Worm (Caenorhabditis elegans): ENCODE measurements around the gene fem-2.

Gene fem-2

ce11 chrIII:634618-635017, at the start of gene fem-2:
TSS of gene fem-2 (minus strand) at chrIII:634626.
- peak; percentile 42 to 44 for TF ChIP-seq lsy-2 (tag; optimal IDR thresholded peaks at IDR 0.05)
- no peak for TF ChIP-seq unc-39 (tag; optimal IDR thresholded peaks at IDR 0.05)
- TF ChIP-seq sem-4 (tag; optimal IDR thresholded peaks at IDR 0.05), result no peak
- peak; percentile 18 for TF ChIP-seq crh-2 (tag; optimal IDR thresholded peaks at IDR 0.05)
- TF ChIP-seq nhr-25 (tag; optimal IDR thresholded peaks at IDR 0.05), result peak; percentile 13
- peak; percentile 41 for TF ChIP-seq unc-55 (GFP tag; optimal IDR thresholded peaks at IDR 0.05)
- TF ChIP-seq C34F6.9 (tag; optimal IDR thresholded peaks at IDR 0.05), result peak; percentile 70
- peak; percentile 33 for TF ChIP-seq gmeb-1 (tag; optimal IDR thresholded peaks at IDR 0.05)

- TF ChIP-seq sma-9 (GFP tag; optimal IDR thresholded peaks at IDR 0.05), result no peak
- TF ChIP-seq sma-9 (tag; optimal IDR thresholded peaks at IDR 0.05), result no peak
- TF ChIP-seq sma-3 (GFP tag; optimal IDR thresholded peaks at IDR 0.05), result no peak
- TF ChIP-seq nhr-10 (tag; optimal IDR thresholded peaks at IDR 0.05), result no peak
- no peak for TF ChIP-seq unc-55 (GFP tag; optimal IDR thresholded peaks at IDR 0.05)
- TF ChIP-seq elt-1 (tag; optimal IDR thresholded peaks at IDR 0.05), result no peak
- TF ChIP-seq ceh-16 (tag; optimal IDR thresholded peaks at IDR 0.05), result no peak
- TF ChIP-seq aly-2 (tag; optimal IDR thresholded peaks at IDR 0.05), result no peak
- TF ChIP-seq lin-13 (GFP tag; optimal IDR thresholded peaks at IDR 0.05), result no peak
- TF ChIP-seq mdl-1 (tag; optimal IDR thresholded peaks at IDR 0.05), result no peak
- no peak for TF ChIP-seq peb-1 (tag; optimal IDR thresholded peaks at IDR 0.05)
- no peak for TF ChIP-seq elt-3 (tag; optimal IDR thresholded peaks at IDR 0.05)
- no peak for TF ChIP-seq R02D3.7 (tag; optimal IDR thresholded peaks at IDR 0.05)
- no peak for TF ChIP-seq nhr-77 (tag; optimal IDR thresholded peaks at IDR 0.05)
- no peak for TF ChIP-seq nhr-25 (tag; optimal IDR thresholded peaks at IDR 0.05)
- TF ChIP-seq ztf-4 (tag; optimal IDR thresholded peaks at IDR 0.05), result no peak
- no peak for TF ChIP-seq ztf-1 (GFP tag; conservative IDR thresholded peaks at IDR 0.05)
- TF ChIP-seq gmeb-1 (tag; optimal IDR thresholded peaks at IDR 0.05), result no peak
Observed at ce11 chrIII:683318-683717, 48.9 kb upstream of the fem-2 start, which contains the start of gene W02B3.4. TSS of gene W02B3.4 (minus strand) at chrIII:683418.

- no peak for TF ChIP-seq ceh-82 (tag; optimal IDR thresholded peaks at IDR 0.05)
- TF ChIP-seq ZK546.5 (tag; optimal IDR thresholded peaks at IDR 0.05), result no peak
- TF ChIP-seq ztf-11 (tag; optimal IDR thresholded peaks at IDR 0.05), result no peak
Observed at ce11 chrIII:675822-676221, 41.4 kb upstream of the fem-2 start, which contains the start of gene grk-2. TSS of gene grk-2 (plus strand) at chrIII:676122.

ce11 chrIII:675413-675812, 41.0 kb upstream of the fem-2 start:
- no peak for TF ChIP-seq nhr-21 (tag; optimal IDR thresholded peaks at IDR 0.05)
- peak in 1 of 2 experiments; percentile 20 for TF ChIP-seq lsy-2 (tag; optimal IDR thresholded peaks at IDR 0.05)
- peak; percentile 27 for TF ChIP-seq unc-55 (GFP tag; optimal IDR thresholded peaks at IDR 0.05)
- peak; percentile 60 for TF ChIP-seq C34F6.9 (tag; optimal IDR thresholded peaks at IDR 0.05)
- no peak for TF ChIP-seq unc-39 (tag; optimal IDR thresholded peaks at IDR 0.05)
- peak; percentile 21 for TF ChIP-seq F13H6.1 (tag; optimal IDR thresholded peaks at IDR 0.05)

ce11 chrIII:670994-671393, 36.6 kb upstream of the fem-2 start:
- no peak for TF ChIP-seq nhr-77 (tag; optimal IDR thresholded peaks at IDR 0.05)
- peak; percentile 34 for TF ChIP-seq Y55F3AM.14 (GFP tag; optimal IDR thresholded peaks at IDR 0.05)
- peak; percentile 58 for TF ChIP-seq egl-27 (tag; optimal IDR thresholded peaks at IDR 0.05)
- no peak for TF ChIP-seq ama-1 (optimal IDR thresholded peaks at IDR 0.05)
- TF ChIP-seq sma-9 (GFP tag; optimal IDR thresholded peaks at IDR 0.05), result peak; percentile 46
- no peak for TF ChIP-seq sma-9 (tag; optimal IDR thresholded peaks at IDR 0.05)
- TF ChIP-seq blmp-1 (tag; optimal IDR thresholded peaks at IDR 0.05; ENCODE audit: insufficient read depth), result no peak
- no peak for TF ChIP-seq nhr-10 (tag; optimal IDR thresholded peaks at IDR 0.05)
- no peak for TF ChIP-seq sem-4 (tag; optimal IDR thresholded peaks at IDR 0.05)
- TF ChIP-seq nhr-129 (tag; optimal IDR thresholded peaks at IDR 0.05), result peak; percentile 44
- TF ChIP-seq peb-1 (tag; optimal IDR thresholded peaks at IDR 0.05), result no peak
- no peak for TF ChIP-seq nhr-25 (tag; optimal IDR thresholded peaks at IDR 0.05)
- no peak for TF ChIP-seq snpc-4 (tag; optimal IDR thresholded peaks at IDR 0.05)
- peak; percentile 82 for TF ChIP-seq unc-55 (GFP tag; optimal IDR thresholded peaks at IDR 0.05)
- TF ChIP-seq ztf-1 (GFP tag; conservative IDR thresholded peaks at IDR 0.05), result no peak
- TF ChIP-seq elt-3 (tag; optimal IDR thresholded peaks at IDR 0.05), result no peak
- TF ChIP-seq ztf-4 (tag; optimal IDR thresholded peaks at IDR 0.05), result no peak
- TF ChIP-seq fos-1 (tag; optimal IDR thresholded peaks at IDR 0.05), result peak; percentile 25
- TF ChIP-seq lin-11 (tag; optimal IDR thresholded peaks at IDR 0.05), result peak; percentile 87
- no peak for TF ChIP-seq skn-1 (tag; optimal IDR thresholded peaks at IDR 0.05)
- TF ChIP-seq lin-13 (GFP tag; optimal IDR thresholded peaks at IDR 0.05), result peak; percentile 22
- peak; percentile 14 for TF ChIP-seq mab-5 (tag; optimal IDR thresholded peaks at IDR 0.05)
- peak; percentile 73 for TF ChIP-seq C34F6.9 (tag; optimal IDR thresholded peaks at IDR 0.05)
- TF ChIP-seq nhr-6 (tag; optimal IDR thresholded peaks at IDR 0.05), result peak; percentile 9
- no peak for TF ChIP-seq ceh-82 (tag; optimal IDR thresholded peaks at IDR 0.05)
- TF ChIP-seq lin-39 (tag; optimal IDR thresholded peaks at IDR 0.05), result no peak
- TF ChIP-seq nhr-21 (tag; optimal IDR thresholded peaks at IDR 0.05), result no peak
- no peak for TF ChIP-seq elt-1 (tag; optimal IDR thresholded peaks at IDR 0.05)
- peak; percentile 63 for TF ChIP-seq crh-2 (tag; optimal IDR thresholded peaks at IDR 0.05)
- no peak for TF ChIP-seq R02D3.7 (tag; optimal IDR thresholded peaks at IDR 0.05)
- TF ChIP-seq unc-62 (GFP tag; optimal IDR thresholded peaks at IDR 0.05), result no peak
- TF ChIP-seq alr-1 (tag; optimal IDR thresholded peaks at IDR 0.05), result no peak
- TF ChIP-seq nhr-12 (tag; optimal IDR thresholded peaks at IDR 0.05), result no peak
- no peak for TF ChIP-seq ceh-16 (tag; optimal IDR thresholded peaks at IDR 0.05)
- no peak for TF ChIP-seq sma-3 (GFP tag; optimal IDR thresholded peaks at IDR 0.05)
